Worm (Caenorhabditis elegans) whole organism, late embryonic: ENCODE results near the gene eif-3.F.

Experiments
- C38D4.7 ChIP-seq: fragments of 200-800 bp; sonication (Bioruptor generic); optimal IDR thresholded peaks from 2 replicates; lab custom pipeline; 2018; ENCODE audit warnings: mild to moderate bottlenecking, missing genetic modification characterization, moderate library complexity, missing compliant biosample characterization
- F13H6.1 ChIP-seq: sonication (generic microtip); optimal IDR thresholded peaks from 2 replicates; lab custom pipeline; 2016; ENCODE audit warnings: missing genetic modification characterization, missing compliant biosample characterization
- Y22D7AL.16 ChIP-seq: sonication (generic microtip); optimal IDR thresholded peaks from 2 replicates; lab custom pipeline; 2016; ENCODE audit warnings: missing genetic modification characterization, missing compliant biosample characterization
- ceh-14 ChIP-seq: sonication (generic microtip); optimal IDR thresholded peaks from 2 replicates; lab custom pipeline; 2016; ENCODE audit warnings: missing genotype, missing genetic modification characterization, missing compliant biosample characterization
- ceh-19 ChIP-seq: fragments of 200-800 bp; sonication (Bioruptor generic); optimal IDR thresholded peaks from 2 replicates; lab custom pipeline; 2018; ENCODE audit warnings: mild to moderate bottlenecking, missing genetic modification characterization, missing compliant biosample characterization
- ceh-2 ChIP-seq: sonication (generic microtip); optimal IDR thresholded peaks from 2 replicates; lab custom pipeline; 2016; ENCODE audit warnings: missing genotype, missing genetic modification characterization, missing compliant biosample characterization
- ceh-22 ChIP-seq: sonication (generic microtip); optimal IDR thresholded peaks from 2 replicates; lab custom pipeline; 2017; ENCODE audit warnings: missing biosample characterization, missing genetic modification characterization
- ceh-30 ChIP-seq: fragments of 150-350 bp; optimal IDR thresholded peaks from 2 replicates; lab custom pipeline; 2014; ENCODE audit warnings: missing biosample characterization, missing genetic modification characterization
- ceh-31 ChIP-seq: sonication (generic microtip); optimal IDR thresholded peaks from 2 replicates; lab custom pipeline; 2016; ENCODE audit warnings: missing genetic modification characterization, missing compliant biosample characterization
- ceh-34 ChIP-seq: sonication (generic microtip); optimal IDR thresholded peaks from 2 replicates; lab custom pipeline; 2016; ENCODE audit warnings: mild to moderate bottlenecking, missing genetic modification characterization, missing compliant biosample characterization
- ceh-45 ChIP-seq: fragments of 200-800 bp; sonication (Bioruptor generic); IDR thresholded peaks from 2 replicates; pipeline ENCODE4 v1.3.6; 2022; ENCODE audit warnings: missing genetic modification reagents, missing genetic modification characterization, missing compliant biosample characterization
- che-1 ChIP-seq: sonication (generic microtip); optimal IDR thresholded peaks from 2 replicates; lab custom pipeline; 2016; ENCODE audit warnings: mild to moderate bottlenecking, missing genetic modification characterization, missing compliant biosample characterization
- elt-2 ChIP-seq: sonication (generic microtip); optimal IDR thresholded peaks from 2 replicates; lab custom pipeline; 2016; ENCODE audit warnings: missing genetic modification reagents, missing genetic modification characterization, missing compliant biosample characterization
- elt-4 ChIP-seq: sonication (generic microtip); optimal IDR thresholded peaks from 2 replicates; lab custom pipeline; 2016; ENCODE audit warnings: missing genetic modification characterization, missing compliant biosample characterization
- fax-1 ChIP-seq: sonication (generic microtip); optimal IDR thresholded peaks from 2 replicates; lab custom pipeline; 2016; ENCODE audit warnings: missing genotype, missing genetic modification characterization, missing compliant biosample characterization
- gmeb-2 ChIP-seq: sonication (generic microtip); optimal IDR thresholded peaks from 2 replicates; lab custom pipeline; 2016; ENCODE audit warnings: missing genetic modification characterization, inconsistent platforms, missing compliant biosample characterization
- hlh-30 ChIP-seq: sonication (generic microtip); optimal IDR thresholded peaks from 2 replicates; lab custom pipeline; 2017; ENCODE audit warnings: antibody characterized with exemption, missing genetic modification characterization, missing compliant biosample characterization; ENCODE audit not compliant: insufficient read depth
- hlh-6 ChIP-seq: sonication (generic microtip); optimal IDR thresholded peaks from 2 replicates; lab custom pipeline; 2016; ENCODE audit warnings: missing genotype, missing genetic modification characterization, missing compliant biosample characterization
- lim-6 ChIP-seq: sonication (generic microtip); optimal IDR thresholded peaks from 2 replicates; lab custom pipeline; 2016; ENCODE audit warnings: missing genetic modification characterization, missing compliant biosample characterization
- lin-11 ChIP-seq: fragments of 200-800 bp; sonication (Bioruptor generic); optimal IDR thresholded peaks from 2 replicates; lab custom pipeline; 2018; ENCODE audit warnings: mild to moderate bottlenecking, missing genetic modification characterization, missing compliant biosample characterization
- nfya-1 ChIP-seq: sonication (generic microtip); optimal IDR thresholded peaks from 2 replicates; lab custom pipeline; 2017; ENCODE audit warnings: missing genetic modification characterization, mild to moderate bottlenecking, missing compliant biosample characterization, antibody characterized with exemption, moderate library complexity
- odd-2 ChIP-seq: sonication (generic microtip); optimal IDR thresholded peaks from 2 replicates; lab custom pipeline; 2017; ENCODE audit warnings: antibody characterized with exemption, mild to moderate bottlenecking, missing genetic modification characterization, missing compliant biosample characterization
- pag-3 ChIP-seq: sonication (generic microtip); optimal IDR thresholded peaks from 2 replicates; lab custom pipeline; 2016; ENCODE audit warnings: missing compliant biosample characterization, missing genetic modification characterization, borderline replicate concordance
- pha-4 ChIP-seq: fragments of 150-350 bp; optimal IDR thresholded peaks from 2 replicates; lab custom pipeline; 2018; ENCODE audit warnings: missing biosample characterization, missing genetic modification reagents, missing genetic modification characterization
- rnt-1 ChIP-seq: sonication (generic microtip); optimal IDR thresholded peaks from 2 replicates; lab custom pipeline; 2016; ENCODE audit warnings: missing genetic modification characterization, missing compliant biosample characterization
- sdc-2 ChIP-seq: sonication (generic microtip); optimal IDR thresholded peaks from 2 replicates; lab custom pipeline; 2016; ENCODE audit warnings: missing genotype, missing genetic modification characterization, missing compliant biosample characterization
- syd-9 ChIP-seq: sonication (generic microtip); optimal IDR thresholded peaks from 2 replicates; lab custom pipeline; 2016; ENCODE audit warnings: mild to moderate bottlenecking, missing genetic modification characterization, moderate library complexity, missing compliant biosample characterization
- tbx-2 ChIP-seq: sonication (generic microtip); optimal IDR thresholded peaks from 2 replicates; lab custom pipeline; 2016; ENCODE audit warnings: missing genetic modification characterization, missing compliant biosample characterization
- ttx-3 ChIP-seq: sonication (generic microtip); optimal IDR thresholded peaks from 2 replicates; lab custom pipeline; 2016; ENCODE audit warnings: missing genetic modification reagents, missing genetic modification characterization, missing compliant biosample characterization
- unc-3 ChIP-seq, 2 experiments: fragments of 200-800 bp in 1 of 2; sonication (Bioruptor generic) in 1 of 2; sonication (generic microtip) in 1 of 2; conservative IDR thresholded peaks in 1 of 2; optimal IDR thresholded peaks in 1 of 2; 2 replicates each; pipeline versions ENCODE4 v1.3.6 to Lab custom; 2016 to 2022; ENCODE audit warnings: missing compliant biosample characterization in 2 of 2, missing genetic modification characterization in 2 of 2, missing genetic modification reagents in 1 of 2
- unc-42 ChIP-seq: sonication (generic microtip); optimal IDR thresholded peaks from 2 replicates; lab custom pipeline; 2016; ENCODE audit warnings: missing genotype, missing genetic modification characterization, missing compliant biosample characterization
- unc-55 ChIP-seq: sonication (generic microtip); optimal IDR thresholded peaks from 2 replicates; lab custom pipeline; 2017; ENCODE audit warnings: missing biosample characterization, missing genetic modification reagents, missing genetic modification characterization
- unc-86 ChIP-seq: sonication (generic microtip); optimal IDR thresholded peaks from 2 replicates; lab custom pipeline; 2016; ENCODE audit warnings: missing genetic modification characterization, missing compliant biosample characterization
- zip-5 ChIP-seq: sonication (generic microtip); optimal IDR thresholded peaks from 2 replicates; lab custom pipeline; 2016; ENCODE audit warnings: missing genetic modification characterization, missing compliant biosample characterization

eif-3.F gene

DNA sequence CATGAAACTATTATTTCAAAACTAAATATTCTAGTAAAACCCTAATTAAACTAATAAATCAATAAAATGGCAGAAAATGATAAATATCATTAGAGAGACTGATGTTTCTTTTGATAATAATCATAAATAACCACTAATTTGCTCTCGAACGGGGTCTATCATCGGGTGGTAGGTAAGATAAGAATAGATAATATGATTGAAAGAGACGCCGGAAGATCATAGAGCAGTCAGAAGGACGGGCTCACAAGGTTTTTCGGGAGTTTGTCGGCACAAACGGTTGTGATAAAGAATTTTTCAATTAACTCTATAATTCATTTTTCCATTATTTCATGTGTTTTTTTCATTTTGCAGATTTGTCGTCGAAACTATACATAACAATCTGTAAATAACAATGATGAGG, 30.4 kb upstream of the eif-3.F start:
- TF ChIP-seq unc-86 = no peak
- TF ChIP-seq unc-55 = peak; percentile 13
- peak; percentile 90 for TF ChIP-seq elt-2 (tag; lab: Kevin White, UChicago)

DNA sequence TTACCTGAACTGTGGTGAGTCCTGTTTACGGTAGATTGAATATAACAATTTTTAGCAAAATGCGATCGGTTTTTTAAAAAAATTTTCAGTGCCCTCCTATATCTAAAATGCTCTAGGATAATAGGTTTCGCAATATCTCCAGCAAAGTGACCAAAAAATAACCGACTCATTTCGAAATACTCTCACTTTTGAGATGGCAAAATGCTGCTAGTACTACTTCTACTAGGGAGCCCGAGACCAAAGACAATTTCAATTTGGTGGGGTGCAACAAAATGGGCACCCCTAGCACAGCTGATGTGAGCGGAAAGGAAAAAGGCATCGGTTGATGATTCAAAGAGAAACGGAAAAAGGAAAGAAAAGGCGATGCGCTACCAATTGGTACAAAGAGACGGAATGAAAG, 27.9 kb upstream of the eif-3.F start:
- TF ChIP-seq unc-3 (GFP tag; conservative IDR thresholded peaks at IDR 0.05; lab: Robert Waterston, UW) (no peak), unc-3 (tag; optimal IDR thresholded peaks at IDR 0.05; lab: Kevin White, UChicago) (no peak), unc-42 (tag; lab: Kevin White, UChicago) (no peak), ttx-3 (tag; lab: Kevin White, UChicago) (no peak), unc-55 (no peak), hlh-30 (tag; lab: Kevin White, UChicago) (no peak), ceh-45 (GFP tag; lab: Robert Waterston, UW) (no peak), fax-1 (tag; lab: Kevin White, UChicago) (no peak)

DNA sequence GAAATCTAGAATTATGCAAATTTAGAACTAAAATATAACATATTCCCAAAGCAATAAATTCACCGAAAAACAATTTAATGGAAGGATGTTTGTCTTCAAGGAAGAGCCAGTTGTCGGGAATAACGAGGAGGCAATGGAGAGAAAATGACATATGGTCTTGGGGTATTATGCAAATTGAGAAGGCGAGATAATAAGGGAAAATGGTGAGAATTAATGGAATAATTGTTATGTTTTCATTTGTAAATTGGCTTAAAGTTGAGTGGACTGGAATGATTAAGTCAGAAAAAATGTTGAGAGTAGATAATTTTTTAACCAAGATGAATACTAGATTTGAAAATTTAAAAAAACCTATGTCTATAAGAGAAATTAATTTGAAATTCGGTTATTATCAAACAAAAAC, 26.6 kb upstream of the eif-3.F start:
- TF ChIP-seq hlh-30 (tag; lab: Kevin White, UChicago) = no peak
- no peak for TF ChIP-seq ceh-19 (GFP tag; lab: Kevin White, UChicago)
- no peak for TF ChIP-seq ceh-2
- no peak for TF ChIP-seq ceh-45 (GFP tag; lab: Robert Waterston, UW)
- no peak for TF ChIP-seq ceh-22
- TF ChIP-seq sdc-2 (tag; lab: Kevin White, UChicago) = no peak
- TF ChIP-seq F13H6.1 = no peak
- TF ChIP-seq Y22D7AL.16 (tag; lab: Kevin White, UChicago) = no peak
- TF ChIP-seq C38D4.7 = no peak
- TF ChIP-seq odd-2 (tag; lab: Kevin White, UChicago) = no peak
- peak; percentile 3 for TF ChIP-seq ceh-31 (tag; lab: Kevin White, UChicago)
- TF ChIP-seq gmeb-2 (tag; lab: Kevin White, UChicago) = no peak
- no peak for TF ChIP-seq lin-11 (tag; lab: Kevin White, UChicago)
- TF ChIP-seq tbx-2 (tag; lab: Kevin White, UChicago) = peak; percentile 5
- no peak for TF ChIP-seq pha-4
- TF ChIP-seq unc-55 = no peak
- no peak for TF ChIP-seq elt-4
- TF ChIP-seq unc-42 (tag; lab: Kevin White, UChicago) = peak; percentile 73
- no peak for TF ChIP-seq pag-3

DNA sequence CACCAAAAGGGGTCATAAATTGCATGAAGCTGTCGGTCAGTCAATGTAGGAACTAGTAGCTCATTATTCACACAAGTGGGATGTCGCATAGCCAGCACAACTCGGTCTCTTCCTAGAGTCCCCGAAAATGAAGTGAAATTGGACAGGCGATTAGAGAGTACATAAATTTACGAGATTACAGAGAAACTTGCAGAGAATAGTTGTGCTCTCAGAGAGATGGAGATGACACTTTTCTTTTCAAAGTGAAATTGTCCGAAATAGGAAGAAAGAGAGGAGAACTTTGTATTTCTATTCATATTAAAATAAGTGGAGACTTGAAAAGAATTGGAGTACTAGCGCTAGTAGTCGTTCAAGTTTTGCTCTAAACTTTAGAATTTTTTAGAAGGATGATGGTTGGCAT, 25.9 kb upstream of the eif-3.F start:
- TF ChIP-seq ceh-34 (tag; lab: Kevin White, UChicago) (peak; percentile 27), unc-3 (GFP tag; conservative IDR thresholded peaks at IDR 0.05; lab: Robert Waterston, UW) (no peak), unc-3 (tag; optimal IDR thresholded peaks at IDR 0.05; lab: Kevin White, UChicago) (no peak), ceh-30 (tag; lab: Kevin White, UChicago) (no peak), unc-42 (tag; lab: Kevin White, UChicago) (peak; percentile 65), unc-55 (peak; percentile 4), zip-5 (no peak), hlh-6 (tag; lab: Kevin White, UChicago) (no peak), ceh-2 (no peak)

DNA sequence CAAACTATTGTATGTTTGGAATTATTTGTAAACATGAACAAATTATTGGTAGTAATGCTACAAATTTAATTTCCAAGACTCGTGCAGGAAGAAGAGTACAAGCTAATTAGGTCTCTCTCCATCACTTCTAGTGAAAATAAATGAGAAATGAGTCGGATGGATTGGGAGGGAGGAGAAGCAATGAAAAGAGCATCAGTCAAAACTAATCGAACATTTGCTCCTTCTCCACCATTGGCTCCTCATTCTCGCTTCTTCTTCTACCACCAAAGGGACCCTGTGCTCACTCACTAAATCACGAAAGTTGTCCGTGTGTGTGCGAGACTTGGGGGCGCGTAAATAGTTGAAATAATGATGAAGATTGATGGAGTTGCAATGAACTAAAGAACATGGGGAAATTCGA, 24.6 kb upstream of the eif-3.F start:
- TF ChIP-seq rnt-1 (tag; lab: Kevin White, UChicago) (peak; percentile 56), ceh-14 (peak; percentile 66), unc-3 (GFP tag; conservative IDR thresholded peaks at IDR 0.05; lab: Robert Waterston, UW) (no peak), unc-3 (tag; optimal IDR thresholded peaks at IDR 0.05; lab: Kevin White, UChicago) (no peak), sdc-2 (tag; lab: Kevin White, UChicago) (no peak), unc-55 (peak; percentile 91), syd-9 (tag; lab: Kevin White, UChicago) (peak; percentile 1), unc-42 (tag; lab: Kevin White, UChicago) (peak; percentile 94), lim-6 (peak; percentile 0), nfya-1 (tag; lab: Kevin White, UChicago) (peak; percentile 52), che-1 (tag; lab: Kevin White, UChicago) (no peak), unc-86 (no peak), ceh-31 (tag; lab: Kevin White, UChicago) (peak; percentile 52)
